Fruit fly (Drosophila melanogaster) whole organism: ENCODE data around the gene CSN8.

Source experiments
- Dll ChIP-seq: fragments of >200 bp; optimal IDR thresholded peaks from 2 replicates; lab custom pipeline; 2017
- pan ChIP-seq: fragments of >200 bp; optimal IDR thresholded peaks from 2 replicates; lab custom pipeline; 2017
- psq ChIP-seq: fragments of >200 bp; optimal IDR thresholded peaks from 2 replicates; lab custom pipeline; 2017
- usp ChIP-seq: fragments of >200 bp; optimal IDR thresholded peaks from 2 replicates; lab custom pipeline; 2017; ENCODE audit warnings: missing biosample characterization, missing genetic modification characterization, mixed read lengths

- TF ChIP-seq psq (lab: Kevin White, UChicago) (no peak), pan (lab: Kevin White, UChicago) (no peak), Dll (lab: Kevin White, UChicago) (no peak), usp (GFP tag; lab: Kevin White, UChicago) (no peak)
Measured at dm6 chr2L:8333624-8334023, 31.0 kb upstream of the CSN8 start.
